Worm (Caenorhabditis elegans) whole organism, young adult: ENCODE measurements around the gene semo-1.

ENCODE experiments used
- B0261.1 ChIP-seq: sonication (generic microtip); optimal IDR thresholded peaks from 2 replicates; lab custom pipeline; 2016; ENCODE audit warnings: mild to moderate bottlenecking, missing genetic modification characterization, moderate library complexity, missing compliant biosample characterization
- B0336.3 ChIP-seq: fragments of 200-800 bp; sonication (Bioruptor generic); IDR thresholded peaks from 2 replicates; pipeline ENCODE4 v1.3.6; 2022; ENCODE audit warnings: missing genetic modification characterization, missing compliant biosample characterization
- F22D6.2 ChIP-seq: sonication (generic microtip); optimal IDR thresholded peaks from 2 replicates; lab custom pipeline; 2016; ENCODE audit warnings: mild to moderate bottlenecking, missing genetic modification characterization, missing compliant biosample characterization
- F37B4.10 ChIP-seq: fragments of 200-800 bp; sonication (Bioruptor generic); IDR thresholded peaks from 2 replicates; pipeline ENCODE4 v1.3.6; 2022; ENCODE audit warnings: missing genetic modification characterization, missing compliant biosample characterization
- F52B5.7 ChIP-seq: sonication (generic microtip); optimal IDR thresholded peaks from 2 replicates; lab custom pipeline; 2016; ENCODE audit warnings: mild to moderate bottlenecking, missing genetic modification characterization, missing compliant biosample characterization
- F57C9.4 ChIP-seq: sonication (generic microtip); optimal IDR thresholded peaks from 2 replicates; lab custom pipeline; 2017; ENCODE audit warnings: mild to moderate bottlenecking, missing genetic modification characterization, missing compliant biosample characterization
- T07F8.4 ChIP-seq: sonication (generic microtip); optimal IDR thresholded peaks from 2 replicates; lab custom pipeline; 2016; ENCODE audit warnings: mild to moderate bottlenecking, missing genetic modification characterization, moderate library complexity, missing compliant biosample characterization
- Y56A3A.18 ChIP-seq: fragments of 200-800 bp; sonication (Bioruptor generic); IDR thresholded peaks from 2 replicates; pipeline ENCODE4 v1.3.6; 2022; ENCODE audit warnings: missing genetic modification reagents, missing genetic modification characterization, missing compliant biosample characterization
- Y79H2A.3 ChIP-seq: fragments of 200-800 bp; sonication (Bioruptor generic); conservative IDR thresholded peaks from 2 replicates; pipeline ENCODE4 v1.3.6; 2022; ENCODE audit warnings: missing genetic modification reagents, missing genetic modification characterization, missing compliant biosample characterization
- akir-1 ChIP-seq: fragments of 200-800 bp; sonication (Bioruptor generic); optimal IDR thresholded peaks from 2 replicates; lab custom pipeline; 2018; ENCODE audit warnings: mild to moderate bottlenecking, missing genetic modification characterization, moderate library complexity, missing compliant biosample characterization
- atf-7 ChIP-seq: sonication (generic microtip); optimal IDR thresholded peaks from 2 replicates; lab custom pipeline; 2017; ENCODE audit warnings: mild to moderate bottlenecking, missing genetic modification characterization, missing compliant biosample characterization
- attf-6 ChIP-seq: fragments of 200-800 bp; sonication (Bioruptor generic); IDR thresholded peaks from 2 replicates; pipeline ENCODE4 v1.3.6; 2022; ENCODE audit warnings: missing genetic modification reagents, missing genetic modification characterization, missing compliant biosample characterization
- bed-1 ChIP-seq: fragments of 200-800 bp; sonication (Bioruptor generic); IDR thresholded peaks from 2 replicates; pipeline ENCODE4 v1.3.6; 2022; ENCODE audit warnings: missing genetic modification reagents, missing genetic modification characterization, missing compliant biosample characterization
- bed-2 ChIP-seq: fragments of 200-800 bp; sonication (Bioruptor generic); IDR thresholded peaks from 2 replicates; pipeline ENCODE4 v1.3.6; 2022; ENCODE audit warnings: missing genetic modification reagents, missing genetic modification characterization, missing compliant biosample characterization
- cebp-1 ChIP-seq, 2 experiments: fragments of 200-800 bp in 1 of 2; sonication (Bioruptor generic) in 1 of 2; sonication (generic microtip) in 1 of 2; IDR thresholded peaks in 1 of 2; optimal IDR thresholded peaks in 1 of 2; 2 replicates each; pipeline versions ENCODE4 v1.3.6 to Lab custom; 2017 to 2022; ENCODE audit warnings: missing compliant biosample characterization in 2 of 2, missing genetic modification characterization in 2 of 2, mild to moderate bottlenecking in 1 of 2, missing genetic modification reagents in 1 of 2, moderate library complexity in 1 of 2
- ceh-100 ChIP-seq: fragments of 200-800 bp; sonication (Bioruptor generic); IDR thresholded peaks from 2 replicates; pipeline ENCODE4 v1.3.6; 2022; ENCODE audit warnings: missing genetic modification reagents, missing genetic modification characterization, missing compliant biosample characterization
- ceh-27 ChIP-seq: fragments of 200-800 bp; sonication (Bioruptor generic); optimal IDR thresholded peaks from 2 replicates; lab custom pipeline; 2018; ENCODE audit warnings: mild to moderate bottlenecking, missing genetic modification characterization, moderate library complexity, missing compliant biosample characterization
- ceh-91 ChIP-seq: fragments of 200-800 bp; sonication (Bioruptor generic); IDR thresholded peaks from 2 replicates; pipeline ENCODE4 v1.3.6; 2022; ENCODE audit warnings: missing genetic modification reagents, missing genetic modification characterization, missing compliant biosample characterization
- chd-7 ChIP-seq: sonication (generic microtip); optimal IDR thresholded peaks from 2 replicates; lab custom pipeline; 2016; ENCODE audit warnings: mild to moderate bottlenecking, missing genetic modification characterization, moderate library complexity, missing compliant biosample characterization
- dox-1 ChIP-seq: fragments of 200-800 bp; sonication (Bioruptor generic); IDR thresholded peaks from 2 replicates; pipeline ENCODE4 v1.3.6; 2022; ENCODE audit warnings: missing genetic modification reagents, missing genetic modification characterization, missing compliant biosample characterization
- ekl-4 ChIP-seq: fragments of 200-800 bp; sonication (Bioruptor generic); IDR thresholded peaks from 2 replicates; pipeline ENCODE4 v1.3.6; 2022; ENCODE audit warnings: missing genetic modification reagents, missing genetic modification characterization, missing compliant biosample characterization
- gei-17 ChIP-seq: fragments of 200-800 bp; sonication (Bioruptor generic); optimal IDR thresholded peaks from 2 replicates; lab custom pipeline; 2018; ENCODE audit warnings: mild to moderate bottlenecking, missing genetic modification characterization, missing compliant biosample characterization
- hlh-12 ChIP-seq: sonication (generic microtip); optimal IDR thresholded peaks from 2 replicates; lab custom pipeline; 2016; ENCODE audit warnings: missing genetic modification characterization, missing compliant biosample characterization
- hmg-20 ChIP-seq: fragments of 200-800 bp; sonication (Bioruptor generic); IDR thresholded peaks from 2 replicates; pipeline ENCODE4 v1.3.6; 2022; ENCODE audit warnings: missing genetic modification reagents, missing genetic modification characterization, missing compliant biosample characterization
- lir-1 ChIP-seq: fragments of 200-800 bp; sonication (Bioruptor generic); conservative IDR thresholded peaks from 2 replicates; pipeline ENCODE4 v1.3.6; 2022; ENCODE audit warnings: missing genetic modification reagents, missing genetic modification characterization, missing compliant biosample characterization
- madf-10 ChIP-seq: sonication (generic microtip); optimal IDR thresholded peaks from 2 replicates; lab custom pipeline; 2016; ENCODE audit warnings: mild to moderate bottlenecking, missing genetic modification characterization, missing compliant biosample characterization
- madf-3 ChIP-seq: fragments of 200-800 bp; sonication (Bioruptor generic); IDR thresholded peaks from 2 replicates; pipeline ENCODE4 v1.3.6; 2022; ENCODE audit warnings: missing genetic modification reagents, missing genetic modification characterization, missing compliant biosample characterization
- madf-8 ChIP-seq: fragments of 200-800 bp; sonication (Bioruptor generic); conservative IDR thresholded peaks from 2 replicates; pipeline ENCODE4 v1.3.6; 2022; ENCODE audit warnings: missing genetic modification reagents, missing genetic modification characterization, missing compliant biosample characterization
- mel-28 ChIP-seq: sonication (generic microtip); optimal IDR thresholded peaks from 2 replicates; lab custom pipeline; 2016; ENCODE audit warnings: borderline replicate concordance, mild to moderate bottlenecking, missing genetic modification characterization, missing compliant biosample characterization
- nfya-1 ChIP-seq: sonication (generic microtip); optimal IDR thresholded peaks from 2 replicates; lab custom pipeline; 2017; ENCODE audit warnings: antibody characterized with exemption, missing compliant biosample characterization, missing genetic modification characterization, borderline replicate concordance; ENCODE audit not compliant: insufficient read depth
- nhr-120 ChIP-seq: fragments of 200-800 bp; sonication (Bioruptor generic); IDR thresholded peaks from 2 replicates; pipeline ENCODE4 v1.3.6; 2022; ENCODE audit warnings: missing genetic modification characterization, missing compliant biosample characterization
- nhr-80 ChIP-seq: sonication (generic microtip); optimal IDR thresholded peaks from 2 replicates; lab custom pipeline; 2016; ENCODE audit warnings: missing genetic modification characterization, missing compliant biosample characterization
- nhr-90 ChIP-seq: sonication (generic microtip); optimal IDR thresholded peaks from 2 replicates; lab custom pipeline; 2016; ENCODE audit warnings: missing genotype, mild to moderate bottlenecking, missing genetic modification characterization, missing compliant biosample characterization
- snpc-1.3 ChIP-seq: sonication (generic microtip); optimal IDR thresholded peaks from 2 replicates; lab custom pipeline; 2017; ENCODE audit warnings: missing genetic modification characterization, mild to moderate bottlenecking, missing compliant biosample characterization, antibody characterized with exemption, moderate library complexity, missing genotype, missing genetic modification reagents; ENCODE audit not compliant: insufficient read depth
- snpc-3.4 ChIP-seq: sonication (generic microtip); optimal IDR thresholded peaks from 2 replicates; lab custom pipeline; 2017; ENCODE audit warnings: missing genetic modification characterization, mild to moderate bottlenecking, missing compliant biosample characterization, antibody characterized with exemption, moderate library complexity, missing genotype, missing genetic modification reagents
- sptf-2 ChIP-seq: fragments of 200-800 bp; sonication (Bioruptor generic); optimal IDR thresholded peaks from 2 replicates; lab custom pipeline; 2018; ENCODE audit warnings: mild to moderate bottlenecking, missing genetic modification characterization, missing compliant biosample characterization
- tbx-9 ChIP-seq: sonication (generic microtip); optimal IDR thresholded peaks from 2 replicates; lab custom pipeline; 2016; ENCODE audit warnings: borderline replicate concordance, missing genetic modification characterization, inconsistent platforms, missing compliant biosample characterization
- unc-62 ChIP-seq: fragments of 150-350 bp; optimal IDR thresholded peaks from 2 replicates; lab custom pipeline; 2014; ENCODE audit warnings: missing biosample characterization, missing genetic modification reagents, missing genetic modification characterization
- zfh-2 ChIP-seq: fragments of 200-800 bp; sonication (Bioruptor generic); conservative IDR thresholded peaks from 2 replicates; pipeline ENCODE4 v1.3.6; 2022; ENCODE audit warnings: missing genetic modification reagents, missing genetic modification characterization, missing compliant biosample characterization
- ztf-18 ChIP-seq: sonication (generic microtip); optimal IDR thresholded peaks from 2 replicates; lab custom pipeline; 2016; ENCODE audit warnings: missing genotype, mild to moderate bottlenecking, missing genetic modification characterization, missing compliant biosample characterization
- ztf-22 ChIP-seq: fragments of 200-800 bp; sonication (Bioruptor generic); optimal IDR thresholded peaks from 2 replicates; lab custom pipeline; 2018; ENCODE audit warnings: mild to moderate bottlenecking, missing genetic modification characterization, moderate library complexity, missing compliant biosample characterization
- ztf-25 ChIP-seq: fragments of 200-800 bp; sonication (Bioruptor generic); IDR thresholded peaks from 2 replicates; pipeline ENCODE4 v1.3.6; 2022; ENCODE audit warnings: missing genetic modification reagents, missing genetic modification characterization, missing compliant biosample characterization
- ztf-3 ChIP-seq: fragments of 200-800 bp; sonication (Bioruptor generic); optimal IDR thresholded peaks from 2 replicates; lab custom pipeline; 2018; ENCODE audit warnings: mild to moderate bottlenecking, missing genetic modification characterization, missing compliant biosample characterization
- ztf-6 ChIP-seq: fragments of 200-800 bp; sonication (Bioruptor generic); IDR thresholded peaks from 2 replicates; pipeline ENCODE4 v1.3.6; 2022; ENCODE audit warnings: missing genetic modification reagents, missing genetic modification characterization, missing compliant biosample characterization

The semo-1 gene

ce11 chrIV:14019883-14020282 is 31.1 kb upstream of the semo-1 start, which contains the start of the genes irld-56 and irld-55:
Gene irld-56, minus strand, starts transcription at chrIV:14019983.
Gene irld-55, plus strand, starts transcription at chrIV:14020198.
- TF ChIP-seq nhr-120 (no peak), snpc-1.3 (tag; lab: Kevin White, UChicago) (no peak), bed-1 (GFP tag; lab: Robert Waterston, UW) (no peak), ztf-6 (GFP tag; lab: Robert Waterston, UW) (no peak), bed-2 (GFP tag; lab: Robert Waterston, UW) (no peak), ztf-25 (no peak), Y79H2A.3 (GFP tag; lab: Robert Waterston, UW) (no peak), B0336.3 (GFP tag; lab: Robert Waterston, UW) (no peak), atf-7 (no peak)

ce11 chrIV:14032620-14033501 is 18.1 kb upstream of the semo-1 start:
- TF ChIP-seq nfya-1 (tag; lab: Kevin White, UChicago) (no peak), ztf-22 (GFP tag; lab: Kevin White, UChicago) (no peak), F52B5.7 (no peak), akir-1 (GFP tag; lab: Kevin White, UChicago) (no peak), cebp-1 (GFP tag; IDR thresholded peaks at IDR 0.05; lab: Robert Waterston, UW) (no peak), cebp-1 (tag; optimal IDR thresholded peaks at IDR 0.05; lab: Kevin White, UChicago) (peak; percentile 66), nhr-90 (tag; lab: Kevin White, UChicago) (no peak), ztf-6 (GFP tag; lab: Robert Waterston, UW) (no peak), snpc-1.3 (tag; lab: Kevin White, UChicago) (no peak), F57C9.4 (tag; lab: Kevin White, UChicago) (no peak), B0261.1 (tag; lab: Kevin White, UChicago) (no peak), attf-6 (GFP tag; lab: Robert Waterston, UW) (no peak), madf-10 (tag; lab: Kevin White, UChicago) (peak; percentile 65), bed-1 (GFP tag; lab: Robert Waterston, UW) (0 out of 2 replicates have a peak, but pooled peaks have one; percentile 32), zfh-2 (GFP tag; lab: Robert Waterston, UW) (no peak), atf-7 (peak; percentile 74), madf-3 (peak; percentile 83), nhr-80 (tag; lab: Kevin White, UChicago) (no peak), hmg-20 (GFP tag; lab: Robert Waterston, UW) (no peak), ceh-27 (GFP tag; lab: Kevin White, UChicago) (peak; percentile 53), mel-28 (tag; lab: Kevin White, UChicago) (no peak), ceh-91 (GFP tag; lab: Robert Waterston, UW) (no peak), dox-1 (no peak), hlh-12 (no peak), Y56A3A.18 (no peak), madf-8 (GFP tag; lab: Robert Waterston, UW) (no peak), ztf-3 (GFP tag; lab: Kevin White, UChicago) (no peak), F37B4.10 (no peak), tbx-9 (tag; lab: Kevin White, UChicago) (no peak), F22D6.2 (tag; lab: Kevin White, UChicago) (no peak), unc-62 (no peak), chd-7 (tag; lab: Kevin White, UChicago) (peak; percentile 78), sptf-2 (GFP tag; lab: Kevin White, UChicago) (no peak), T07F8.4 (tag; lab: Kevin White, UChicago) (no peak), ceh-100 (GFP tag; lab: Robert Waterston, UW) (peak; percentile 28; the same call in 1 of the 2 replicates), gei-17 (GFP tag; lab: Kevin White, UChicago) (peak; percentile 57), lir-1 (no peak), snpc-3.4 (tag; lab: Kevin White, UChicago) (no peak), ekl-4 (GFP tag; lab: Robert Waterston, UW) (peak; percentile 94), ztf-18 (tag; lab: Kevin White, UChicago) (no peak)
